Worm (Caenorhabditis elegans): ENCODE results near the gene eif-2Bdelta.
A peak's percentile ranks its signal among the peaks of the same experiment; 100 is the strongest.

The eif-2Bdelta gene

DNA sequence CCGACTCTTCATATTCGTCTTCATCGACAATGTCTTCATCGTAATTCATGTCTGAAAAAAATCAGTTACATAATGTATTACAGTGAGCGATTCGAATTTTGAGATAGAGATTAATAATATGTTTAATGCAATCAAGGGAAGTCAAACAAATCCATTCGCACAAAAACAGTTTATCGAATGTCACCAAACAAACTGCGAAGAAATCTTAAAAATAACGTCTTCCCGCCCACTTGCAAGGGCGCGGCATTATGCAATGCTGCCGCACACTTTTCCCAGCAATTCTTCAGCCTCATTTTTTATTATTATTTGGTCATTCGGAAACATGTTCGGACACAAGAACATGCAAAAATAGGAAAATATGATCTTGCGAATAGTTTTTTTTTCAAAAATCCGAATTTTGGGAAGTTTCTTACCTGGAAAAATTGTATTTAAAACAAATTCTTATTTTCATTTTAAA lies 30.6 kb downstream of the eif-2Bdelta start, which contains the start of gene mdf-1 (continued):
- TF ChIP-seq Y55F3AM.14 (GFP tag; optimal IDR thresholded peaks at IDR 0.05) (peak; percentile 28), crh-2 (tag; optimal IDR thresholded peaks at IDR 0.05) (peak; percentile 84), C34F6.9 (tag; optimal IDR thresholded peaks at IDR 0.05) (peak; percentile 82), aly-2 (tag; optimal IDR thresholded peaks at IDR 0.05) (no peak), mab-5 (tag; optimal IDR thresholded peaks at IDR 0.05) (peak; percentile 35), nhr-11 (tag; optimal IDR thresholded peaks at IDR 0.05) (no peak), mbf-1 (tag; optimal IDR thresholded peaks at IDR 0.05) (no peak), nhr-21 (tag; optimal IDR thresholded peaks at IDR 0.05) (peak; percentile 73), ztf-4 (tag; optimal IDR thresholded peaks at IDR 0.05) (peak; percentile 39), snpc-4 (tag; optimal IDR thresholded peaks at IDR 0.05) (peak; percentile 37), sem-4 (tag; optimal IDR thresholded peaks at IDR 0.05) (peak; percentile 70)

DNA sequence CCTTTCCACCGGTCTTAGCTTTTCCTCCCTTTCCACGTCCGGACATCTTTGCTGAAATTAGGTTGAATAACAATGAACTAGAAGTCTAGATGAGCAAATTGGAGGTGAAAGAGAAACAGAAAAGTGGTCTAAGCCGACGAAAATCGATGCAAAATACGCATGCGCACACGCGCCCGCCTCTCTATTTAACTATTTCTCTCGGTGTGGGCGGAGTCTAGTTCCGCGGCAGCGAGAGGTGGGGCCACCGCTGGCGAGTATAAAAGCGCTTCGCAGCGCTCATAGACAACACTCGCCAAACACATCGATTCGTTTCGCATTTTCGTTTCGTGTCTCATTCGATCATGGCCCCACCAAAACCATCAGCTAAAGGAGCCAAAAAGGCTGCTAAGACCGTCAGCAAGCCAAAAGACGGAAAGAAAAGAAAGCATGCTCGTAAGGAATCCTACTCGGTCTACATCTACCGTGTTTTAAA lies 31.6 kb downstream of the eif-2Bdelta start, which contains the start of the genes his-35 and his-41:
Gene his-35, minus strand, starts transcription at position 51 of the 472 bp plus-strand sequence.
Gene his-41, plus strand, starts transcription at position 299 of the 472 bp plus-strand sequence.
- TF ChIP-seq ama-1 (optimal IDR thresholded peaks at IDR 0.05) (peak; percentile 77), dmd-4 (tag; optimal IDR thresholded peaks at IDR 0.05) (no peak), unc-55 (GFP tag; optimal IDR thresholded peaks at IDR 0.05) (peak; percentile 15), crh-2 (tag; optimal IDR thresholded peaks at IDR 0.05) (peak; percentile 51), unc-62 (GFP tag; optimal IDR thresholded peaks at IDR 0.05) (no peak), nhr-21 (tag; optimal IDR thresholded peaks at IDR 0.05) (peak; percentile 11), ztf-1 (GFP tag; conservative IDR thresholded peaks at IDR 0.05) (no peak), zag-1 (tag; optimal IDR thresholded peaks at IDR 0.05) (no peak), lin-11 (tag; optimal IDR thresholded peaks at IDR 0.05) (peak; percentile 35), nhr-129 (tag; optimal IDR thresholded peaks at IDR 0.05) (no peak), F13H6.1 (tag; optimal IDR thresholded peaks at IDR 0.05) (peak; percentile 62), lin-13 (GFP tag; optimal IDR thresholded peaks at IDR 0.05) (peak; percentile 15), nhr-11 (tag; optimal IDR thresholded peaks at IDR 0.05) (no peak), sma-9 (GFP tag; optimal IDR thresholded peaks at IDR 0.05) (peak; percentile 37), sma-9 (tag; optimal IDR thresholded peaks at IDR 0.05) (no peak), C34F6.9 (tag; optimal IDR thresholded peaks at IDR 0.05) (peak; percentile 74), nhr-77 (tag; optimal IDR thresholded peaks at IDR 0.05) (no peak), fos-1 (tag; optimal IDR thresholded peaks at IDR 0.05) (peak; percentile 48), mdl-1 (tag; optimal IDR thresholded peaks at IDR 0.05) (peak in 1 of 2 experiments; percentile 31), gmeb-1 (tag; optimal IDR thresholded peaks at IDR 0.05) (peak; percentile 53), lsy-2 (tag; optimal IDR thresholded peaks at IDR 0.05) (peak; percentile 38 to 51), sma-3 (GFP tag; optimal IDR thresholded peaks at IDR 0.05) (peak; percentile 50)

DNA sequence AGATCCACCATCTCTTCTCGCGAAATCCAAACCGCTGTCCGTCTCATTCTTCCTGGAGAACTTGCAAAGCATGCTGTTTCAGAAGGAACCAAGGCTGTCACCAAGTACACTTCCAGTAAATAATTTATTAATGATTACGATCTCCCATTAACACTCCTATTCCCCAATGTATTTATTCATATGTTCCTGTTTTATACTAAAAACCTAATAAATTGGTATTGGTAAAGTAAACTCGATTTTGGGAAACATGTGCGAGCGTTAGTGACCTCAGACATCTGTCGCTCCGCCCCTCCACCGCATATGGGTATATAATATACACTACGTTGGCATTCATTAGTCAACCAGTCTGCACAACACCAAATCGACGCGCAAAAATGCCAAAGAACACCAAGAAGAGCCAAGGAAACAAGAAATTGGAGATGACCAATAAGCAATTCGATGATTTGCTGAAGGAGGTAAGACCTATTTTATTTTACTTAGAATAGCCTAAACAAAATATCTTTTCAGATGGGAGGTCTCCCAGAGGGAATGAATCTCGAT lies 32.5 kb downstream of the eif-2Bdelta start, which contains the start of gene C50F4.6:
Gene C50F4.6, plus strand, starts transcription at position 51 of the 540 bp plus-strand sequence.
- TF ChIP-seq sma-3 (GFP tag; optimal IDR thresholded peaks at IDR 0.05), result no peak
- TF ChIP-seq lsy-2 (tag; optimal IDR thresholded peaks at IDR 0.05), result peak in 1 of 2 experiments; percentile 13
- no peak for TF ChIP-seq fos-1 (tag; optimal IDR thresholded peaks at IDR 0.05)
- TF ChIP-seq elt-1 (tag; optimal IDR thresholded peaks at IDR 0.05), result no peak
- no peak for TF ChIP-seq mdl-1 (tag; optimal IDR thresholded peaks at IDR 0.05)

DNA sequence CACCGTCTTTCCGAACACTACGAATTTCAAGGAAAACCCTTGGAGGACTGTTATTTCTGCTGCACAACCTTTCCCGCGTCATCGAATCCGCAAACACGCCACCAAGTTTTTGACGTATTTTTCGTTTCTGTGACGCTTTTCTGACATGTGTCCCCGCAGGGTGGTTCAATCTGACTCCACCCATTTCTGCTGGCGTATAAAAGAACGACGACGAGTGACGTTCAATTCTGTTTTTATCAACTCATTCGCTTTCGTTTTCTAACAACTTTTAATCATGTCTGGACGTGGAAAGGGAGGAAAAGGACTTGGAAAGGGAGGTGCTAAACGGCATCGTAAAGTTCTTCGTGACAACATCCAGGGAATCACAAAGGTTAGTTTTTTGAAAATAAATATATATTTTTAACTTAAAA lies 33.2 kb downstream of the eif-2Bdelta start, which contains the start of gene his-37:
Gene his-37, plus strand, starts transcription at position 246 of the 410 bp plus-strand sequence.
- TF ChIP-seq ztf-11 (tag; optimal IDR thresholded peaks at IDR 0.05) (peak; percentile 38), zag-1 (tag; optimal IDR thresholded peaks at IDR 0.05) (peak; percentile 98), Y55F3AM.14 (GFP tag; optimal IDR thresholded peaks at IDR 0.05) (peak; percentile 98), skn-1 (tag; optimal IDR thresholded peaks at IDR 0.05) (peak; percentile 91), lin-11 (tag; optimal IDR thresholded peaks at IDR 0.05) (peak; percentile 98), C34F6.9 (tag; optimal IDR thresholded peaks at IDR 0.05) (peak; percentile 100), lin-13 (GFP tag; optimal IDR thresholded peaks at IDR 0.05) (peak; percentile 98), sem-4 (tag; optimal IDR thresholded peaks at IDR 0.05) (peak; percentile 99), snpc-4 (tag; optimal IDR thresholded peaks at IDR 0.05) (peak; percentile 93), dmd-4 (tag; optimal IDR thresholded peaks at IDR 0.05) (peak; percentile 66), R02D3.7 (tag; optimal IDR thresholded peaks at IDR 0.05) (peak; percentile 72), nhr-21 (tag; optimal IDR thresholded peaks at IDR 0.05) (peak; percentile 99), ZK546.5 (tag; optimal IDR thresholded peaks at IDR 0.05) (peak; percentile 80), ama-1 (optimal IDR thresholded peaks at IDR 0.05) (peak; percentile 89), mab-5 (tag; optimal IDR thresholded peaks at IDR 0.05) (peak; percentile 94), nhr-77 (tag; optimal IDR thresholded peaks at IDR 0.05) (peak; percentile 92), ztf-1 (GFP tag; conservative IDR thresholded peaks at IDR 0.05) (no peak), peb-1 (tag; optimal IDR thresholded peaks at IDR 0.05) (no peak), nhr-25 (tag; optimal IDR thresholded peaks at IDR 0.05) (peak; percentile 99), mbf-1 (tag; optimal IDR thresholded peaks at IDR 0.05) (no peak), lin-39 (tag; optimal IDR thresholded peaks at IDR 0.05) (peak; percentile 68), lsy-2 (tag; optimal IDR thresholded peaks at IDR 0.05) (peak; percentile 94 to 97), ceh-16 (tag; optimal IDR thresholded peaks at IDR 0.05) (peak; percentile 93), elt-3 (tag; optimal IDR thresholded peaks at IDR 0.05) (no peak), blmp-1 (tag; optimal IDR thresholded peaks at IDR 0.05; ENCODE audit: insufficient read depth) (peak; percentile 95), crh-2 (tag; optimal IDR thresholded peaks at IDR 0.05) (peak; percentile 100), aly-2 (tag; optimal IDR thresholded peaks at IDR 0.05) (no peak), unc-62 (GFP tag; optimal IDR thresholded peaks at IDR 0.05) (peak; percentile 92), fos-1 (tag; optimal IDR thresholded peaks at IDR 0.05) (peak; percentile 100), ceh-82 (tag; optimal IDR thresholded peaks at IDR 0.05) (peak; percentile 88), nhr-12 (tag; optimal IDR thresholded peaks at IDR 0.05) (peak; percentile 71), unc-55 (GFP tag; optimal IDR thresholded peaks at IDR 0.05) (peak; percentile 98), unc-39 (tag; optimal IDR thresholded peaks at IDR 0.05) (peak; percentile 41)
